Worm (Caenorhabditis elegans): ENCODE measurements around the gene C17A2.2.

DNA sequence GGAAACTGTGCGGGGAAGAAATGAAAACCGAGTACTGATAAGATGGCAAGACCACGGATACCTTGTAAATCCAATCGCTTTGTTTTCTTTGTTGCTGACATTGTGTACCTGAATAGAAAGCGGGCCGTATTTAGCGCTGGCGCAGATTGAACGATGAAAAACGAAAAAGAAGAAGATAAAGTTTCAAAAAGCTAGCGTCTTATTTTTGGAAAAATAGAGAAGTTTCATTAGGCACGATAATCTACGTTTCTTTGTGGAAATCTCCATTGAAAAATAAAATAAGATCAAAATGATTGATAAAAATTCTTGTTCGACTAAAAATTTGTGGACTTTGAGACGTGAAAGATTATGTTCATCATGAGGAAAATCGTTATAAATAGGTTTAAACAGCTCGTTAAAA, 10.2 kb upstream of the C17A2.2 start, which contains the start of gene oac-4:
- TF ChIP-seq unc-130 (GFP tag; optimal IDR thresholded peaks at IDR 0.05) (no peak), ama-1 (optimal IDR thresholded peaks at IDR 0.05) (no peak), ama-1 (GFP tag; optimal IDR thresholded peaks at IDR 0.05) (no peak), sdz-38 (tag; optimal IDR thresholded peaks at IDR 0.05) (no peak), Y53F4B.3 (GFP tag; IDR thresholded peaks at IDR 0.05) (no peak), athp-1 (tag; optimal IDR thresholded peaks at IDR 0.05) (no peak), B0336.3 (GFP tag; IDR thresholded peaks at IDR 0.05) (no peak), ceh-79 (tag; optimal IDR thresholded peaks at IDR 0.05) (no peak), pha-4 (tag; optimal IDR thresholded peaks at IDR 0.05) (no peak)

All from whole organism, young adult.